Fruit fly (Drosophila melanogaster) whole organism, embryonic: ENCODE measurements around the gene Lcp65Ad.
A peak's percentile ranks its signal among the peaks of the same experiment; 100 is the strongest.

ENCODE experiments used
- Atf3 ChIP-seq: fragments of 200-800 bp; sonication (Bioruptor generic); optimal IDR thresholded peaks from 3 replicates; lab custom pipeline; 2016; ENCODE audit warnings: missing biosample characterization, missing genetic modification characterization
- Bdp1 ChIP-seq: fragments of 200-800 bp; sonication (Bioruptor generic); optimal IDR thresholded peaks from 3 replicates; lab custom pipeline; 2016; ENCODE audit warnings: missing biosample characterization, missing genetic modification characterization
- Blimp-1 ChIP-seq: fragments of 200-800 bp; sonication (Bioruptor generic); optimal IDR thresholded peaks from 3 replicates; lab custom pipeline; 2018; ENCODE audit warnings: missing biosample characterization, missing genetic modification characterization, mild to moderate bottlenecking, moderate library complexity, missing genetic modification reagents
- BtbVII ChIP-seq: fragments of 200-800 bp; sonication (Bioruptor generic); optimal IDR thresholded peaks from 3 replicates; lab custom pipeline; 2017; ENCODE audit warnings: missing biosample characterization, mild to moderate bottlenecking, missing genetic modification characterization
- CG10431 ChIP-seq: fragments of 200-800 bp; sonication (Bioruptor generic); optimal IDR thresholded peaks from 3 replicates; lab custom pipeline; 2018; ENCODE audit warnings: missing biosample characterization, mild to moderate bottlenecking, missing genetic modification characterization
- CG10979 ChIP-seq: fragments of 200-800 bp; sonication (Bioruptor generic); optimal IDR thresholded peaks from 2 replicates; lab custom pipeline; 2018; ENCODE audit warnings: missing biosample characterization, mild to moderate bottlenecking, missing genetic modification characterization, moderate library complexity
- CG11560 ChIP-seq: fragments of 200-800 bp; sonication (Bioruptor generic); IDR thresholded peaks from 3 replicates; pipeline ENCODE4 v1.3.6; 2022; ENCODE audit warnings: missing biosample characterization, missing genetic modification characterization
- CG12659 ChIP-seq: fragments of 200-800 bp; sonication (Bioruptor generic); optimal IDR thresholded peaks from 3 replicates; lab custom pipeline; 2017; ENCODE audit warnings: mild to moderate bottlenecking, missing biosample characterization, missing genetic modification reagents, missing genetic modification characterization
- CG13775 ChIP-seq: fragments of 200-800 bp; sonication (Bioruptor generic); optimal IDR thresholded peaks from 3 replicates; lab custom pipeline; 2017; ENCODE audit warnings: missing biosample characterization, mild to moderate bottlenecking, missing genetic modification characterization
- CG14050 ChIP-seq: fragments of 200-800 bp; sonication (Bioruptor generic); IDR thresholded peaks from 3 replicates; pipeline ENCODE4 v1.3.6; 2022; ENCODE audit warnings: missing biosample characterization, missing genetic modification characterization
- CG14860 ChIP-seq: fragments of 200-800 bp; sonication (Bioruptor generic); IDR thresholded peaks from 3 replicates; pipeline ENCODE4 v1.3.6; 2022; ENCODE audit warnings: missing biosample characterization, missing genetic modification characterization; ENCODE audit not compliant: partially characterized antibody
- CG1529 ChIP-seq: fragments of 200-800 bp; sonication (Bioruptor generic); optimal IDR thresholded peaks from 3 replicates; lab custom pipeline; 2018; ENCODE audit warnings: missing biosample characterization, missing genetic modification characterization
- CG15601 ChIP-seq: fragments of 200-800 bp; sonication (Bioruptor generic); optimal IDR thresholded peaks from 3 replicates; lab custom pipeline; 2019; ENCODE audit warnings: missing biosample characterization, mild to moderate bottlenecking, missing genetic modification characterization, moderate library complexity
- CG16779 ChIP-seq: fragments of 200-800 bp; sonication (Bioruptor generic); IDR thresholded peaks from 2 replicates; pipeline ENCODE4 v1.3.6; 2022; ENCODE audit warnings: missing biosample characterization, missing genetic modification characterization
- CG17568 ChIP-seq: fragments of 200-800 bp; sonication (Bioruptor generic); optimal IDR thresholded peaks from 2 replicates; lab custom pipeline; 2018; ENCODE audit warnings: missing biosample characterization, mild to moderate bottlenecking, missing genetic modification characterization, moderate library complexity
- CG30020 ChIP-seq: fragments of 200-800 bp; optimal IDR thresholded peaks from 2 replicates; lab custom pipeline; 2019; ENCODE audit warnings: missing biosample characterization, mild to moderate bottlenecking, missing genetic modification characterization, moderate library complexity
- CG3163 ChIP-seq: fragments of 200-800 bp; sonication (Bioruptor generic); optimal IDR thresholded peaks from 3 replicates; lab custom pipeline; 2016; ENCODE audit warnings: missing biosample characterization, missing genetic modification characterization
- CG3281 ChIP-seq: fragments of 200-800 bp; sonication (Bioruptor generic); optimal IDR thresholded peaks from 3 replicates; lab custom pipeline; 2017; ENCODE audit warnings: missing biosample characterization, mild to moderate bottlenecking, missing genetic modification characterization
- CG3726 ChIP-seq: fragments of 200-800 bp; sonication (Bioruptor generic); IDR thresholded peaks from 3 replicates; pipeline ENCODE4, ENCODE4 v1.3.6; 2022; ENCODE audit warnings: missing biosample characterization, missing genetic modification characterization
- CG4820 ChIP-seq: fragments of 200-800 bp; sonication (Bioruptor generic); optimal IDR thresholded peaks from 3 replicates; lab custom pipeline; 2016; ENCODE audit warnings: missing biosample characterization, missing genetic modification characterization
- CG7372 ChIP-seq: fragments of 200-800 bp; sonication (Bioruptor generic); IDR thresholded peaks from 2 replicates; pipeline ENCODE4 v1.3.6; 2022; ENCODE audit warnings: missing biosample characterization, missing genetic modification characterization
- CG7745 ChIP-seq: fragments of 200-800 bp; sonication (Bioruptor generic); optimal IDR thresholded peaks from 2 replicates; lab custom pipeline; 2018; ENCODE audit warnings: missing biosample characterization, mild to moderate bottlenecking, missing genetic modification characterization, moderate library complexity
- CG8359 ChIP-seq: fragments of 200-800 bp; sonication (Bioruptor generic); optimal IDR thresholded peaks from 2 replicates; lab custom pipeline; 2017; ENCODE audit warnings: missing biosample characterization, mild to moderate bottlenecking, missing genetic modification characterization, borderline replicate concordance
- CG8765 ChIP-seq: fragments of 200-800 bp; sonication (Bioruptor generic); IDR thresholded peaks from 2 replicates; pipeline ENCODE4 v1.3.6; 2022; ENCODE audit warnings: missing biosample characterization, missing genetic modification characterization
- D19B ChIP-seq: fragments of 200-800 bp; sonication (Bioruptor generic); optimal IDR thresholded peaks from 2 replicates; lab custom pipeline; 2017; ENCODE audit warnings: missing biosample characterization, mild to moderate bottlenecking, missing genetic modification characterization
- Dp ChIP-seq: fragments of 200-800 bp; sonication (Bioruptor generic); optimal IDR thresholded peaks from 2 replicates; lab custom pipeline; 2018; ENCODE audit warnings: missing biosample characterization, mild to moderate bottlenecking, missing genetic modification characterization, moderate library complexity
- HLH3B ChIP-seq: fragments of 200-800 bp; sonication (Bioruptor generic); IDR thresholded peaks from 2 replicates; pipeline ENCODE4 v1.3.6; 2022; ENCODE audit warnings: missing biosample characterization, missing genetic modification characterization
- Lim3 ChIP-seq: fragments of 200-800 bp; sonication (Bioruptor generic); IDR thresholded peaks from 2 replicates; pipeline ENCODE4 v1.3.6; 2022; ENCODE audit warnings: missing biosample characterization, missing genetic modification characterization
- Lpt ChIP-seq: fragments of >200 bp; optimal IDR thresholded peaks from 2 replicates; lab custom pipeline; 2018; ENCODE audit warnings: missing biosample characterization, missing genetic modification characterization
- MTF-1 ChIP-seq: fragments of 200-800 bp; sonication (Bioruptor generic); optimal IDR thresholded peaks from 2 replicates; lab custom pipeline; 2018; ENCODE audit warnings: missing biosample characterization, mild to moderate bottlenecking, missing genetic modification characterization, borderline replicate concordance
- Mad ChIP-seq: fragments of 200-800 bp; sonication (Bioruptor generic); optimal IDR thresholded peaks from 2 replicates; lab custom pipeline; 2016; ENCODE audit warnings: missing biosample characterization, missing genetic modification characterization
- Nf-YC ChIP-seq: fragments of 200-800 bp; optimal IDR thresholded peaks from 3 replicates; lab custom pipeline; 2019; ENCODE audit warnings: missing biosample characterization, mild to moderate bottlenecking, missing genetic modification characterization, moderate library complexity
- Oli ChIP-seq: fragments of 200-800 bp; sonication (Bioruptor generic); optimal IDR thresholded peaks from 2 replicates; lab custom pipeline; 2018; ENCODE audit warnings: missing biosample characterization, mild to moderate bottlenecking, missing genetic modification characterization, moderate library complexity
- Opbp ChIP-seq: fragments of 200-800 bp; sonication (Bioruptor generic); IDR thresholded peaks from 3 replicates; pipeline ENCODE4 v1.3.6; 2022; ENCODE audit warnings: missing biosample characterization, missing genetic modification characterization; ENCODE audit not compliant: partially characterized antibody
- Ptx1 ChIP-seq: fragments of 200-800 bp; sonication (Bioruptor generic); IDR thresholded peaks from 2 replicates; pipeline ENCODE4 v1.3.6; 2022; ENCODE audit warnings: missing biosample characterization, missing genetic modification characterization
- Scr ChIP-seq: fragments of 200-800 bp; sonication (Bioruptor generic); IDR thresholded peaks from 2 replicates; pipeline ENCODE4 v1.3.6; 2022; ENCODE audit warnings: missing biosample characterization, missing genetic modification characterization; ENCODE audit not compliant: partially characterized antibody
- YL-1 ChIP-seq: fragments of 200-800 bp; sonication (Bioruptor generic); optimal IDR thresholded peaks from 3 replicates; lab custom pipeline; 2017; ENCODE audit warnings: missing biosample characterization, mild to moderate bottlenecking, missing genetic modification characterization
- bigmax ChIP-seq: fragments of 200-800 bp; sonication (Bioruptor generic); optimal IDR thresholded peaks from 2 replicates; lab custom pipeline; 2018; ENCODE audit warnings: missing biosample characterization, mild to moderate bottlenecking, missing genetic modification characterization
- bsh ChIP-seq, 2 experiments: fragments of 200-800 bp; sonication (Bioruptor generic); optimal IDR thresholded peaks; 2 replicates each; lab custom pipeline; 2017 to 2018; ENCODE audit warnings: mild to moderate bottlenecking in 2 of 2, missing biosample characterization in 2 of 2, missing genetic modification characterization in 2 of 2, moderate library complexity in 1 of 2
- cg ChIP-seq: fragments of 200-800 bp; sonication (Bioruptor generic); optimal IDR thresholded peaks from 3 replicates; lab custom pipeline; 2019; ENCODE audit warnings: missing biosample characterization, mild to moderate bottlenecking, missing genetic modification characterization, moderate library complexity
- ham ChIP-seq: fragments of 200-800 bp; sonication (Bioruptor generic); IDR thresholded peaks from 2 replicates; pipeline ENCODE4 v1.3.6; 2022; ENCODE audit warnings: missing biosample characterization, missing genetic modification characterization
- lilli ChIP-seq: fragments of 200-800 bp; sonication (Bioruptor generic); optimal IDR thresholded peaks from 3 replicates; lab custom pipeline; 2016; ENCODE audit warnings: missing biosample characterization, missing genetic modification characterization
- nau ChIP-seq: fragments of 200-800 bp; sonication (Bioruptor generic); optimal IDR thresholded peaks from 3 replicates; lab custom pipeline; 2017; ENCODE audit warnings: missing biosample characterization, mild to moderate bottlenecking, missing genetic modification characterization, missing genetic modification reagents
- shn ChIP-seq: fragments of 200-800 bp; sonication (Bioruptor generic); optimal IDR thresholded peaks from 3 replicates; lab custom pipeline; 2016; ENCODE audit warnings: missing biosample characterization, missing genetic modification characterization
- sr ChIP-seq: fragments of 200-800 bp; sonication (Bioruptor generic); IDR thresholded peaks from 3 replicates; pipeline ENCODE4 v1.3.6; 2022; ENCODE audit warnings: missing biosample characterization, missing genetic modification characterization
- ssp ChIP-seq: fragments of 200-800 bp; sonication (Bioruptor generic); IDR thresholded peaks from 2 replicates; pipeline ENCODE4 v1.3.6; 2022; ENCODE audit warnings: missing biosample characterization, missing genetic modification characterization
- stwl ChIP-seq: fragments of 200-800 bp; sonication (Bioruptor generic); optimal IDR thresholded peaks from 3 replicates; lab custom pipeline; 2018; ENCODE audit warnings: missing biosample characterization, mild to moderate bottlenecking, missing genetic modification characterization, moderate library complexity
- usp ChIP-seq: fragments of >200 bp; optimal IDR thresholded peaks from 2 replicates; lab custom pipeline; 2017; ENCODE audit warnings: missing biosample characterization, missing genetic modification characterization
- zfh2 ChIP-seq: fragments of 200-800 bp; sonication (Bioruptor generic); optimal IDR thresholded peaks from 2 replicates; lab custom pipeline; 2016; ENCODE audit warnings: missing biosample characterization, missing genetic modification characterization

Lcp65Ad gene

dm6 chr3L:6124616-6125408 is 18.4 kb upstream of the Lcp65Ad start (continued):
- TF ChIP-seq CG3726 (0 out of 3 replicates have a peak, but pooled peaks have one; percentile 43), usp (no peak), nau (GFP tag; lab: Kevin White, UChicago) (peak; percentile 87), Ptx1 (GFP tag; lab: Robert Waterston, UW) (peak; percentile 78), CG30020 (peak; percentile 97), HLH3B (GFP tag; lab: Robert Waterston, UW) (peak; percentile 80), CG14050 (GFP tag; lab: Robert Waterston, UW) (peak; percentile 79), CG8765 (GFP tag; lab: Robert Waterston, UW) (no peak), Lim3 (GFP tag; lab: Robert Waterston, UW) (no peak), stwl (peak; percentile 73), sr (GFP tag; lab: Robert Waterston, UW) (peak; percentile 93), CG1529 (GFP tag; lab: Kevin White, UChicago) (peak; percentile 46), CG16779 (GFP tag; lab: Robert Waterston, UW) (0 out of 2 replicates have a peak, but pooled peaks have one; percentile 39), zfh2 (no peak), Oli (tag; lab: Kevin White, UChicago) (peak; percentile 40), CG11560 (tag; lab: Robert Waterston, UW) (no peak), CG3281 (GFP tag; lab: Kevin White, UChicago) (peak; percentile 84), Scr (GFP tag; lab: Robert Waterston, UW) (no peak), BtbVII (GFP tag; lab: Kevin White, UChicago) (peak; percentile 85), bigmax (GFP tag; lab: Kevin White, UChicago) (peak; percentile 68), Atf3 (GFP tag; lab: Kevin White, UChicago) (no peak), CG10979 (tag; lab: Kevin White, UChicago) (peak; percentile 70), Blimp-1 (peak; percentile 42), Opbp (GFP tag; lab: Robert Waterston, UW) (no peak), CG7745 (tag; lab: Kevin White, UChicago) (no peak), Mad (GFP tag; lab: Kevin White, UChicago) (peak; percentile 27), ham (GFP tag; lab: Robert Waterston, UW) (no peak), MTF-1 (peak; percentile 94), Dp (GFP tag; lab: Kevin White, UChicago) (no peak), Nf-YC (peak; percentile 52), cg (no peak), Bdp1 (GFP tag; lab: Kevin White, UChicago) (peak; percentile 46), CG14860 (GFP tag; lab: Robert Waterston, UW) (no peak), bsh (GFP tag; optimal IDR thresholded peaks at IDR 0.05; lab: Kevin White, UChicago) (peak in 1 of 2 experiments; percentile 62), CG15601 (tag; lab: Kevin White, UChicago) (peak; percentile 53), YL-1 (GFP tag; lab: Kevin White, UChicago) (peak; percentile 25), shn (GFP tag; lab: Kevin White, UChicago) (peak; percentile 50), CG8359 (peak; percentile 75), CG7372 (GFP tag; lab: Robert Waterston, UW) (peak; percentile 83), ssp (GFP tag; lab: Robert Waterston, UW) (peak; percentile 96), Lpt (GFP tag; lab: Kevin White, UChicago) (no peak), CG13775 (GFP tag; lab: Kevin White, UChicago) (peak; percentile 62), CG12659 (GFP tag; lab: Kevin White, UChicago) (peak; percentile 39), lilli (peak; percentile 32), CG3163 (GFP tag; lab: Kevin White, UChicago) (peak; percentile 4), CG17568 (peak; percentile 79), D19B (GFP tag; lab: Kevin White, UChicago) (peak; percentile 57), CG4820 (peak; percentile 47), CG10431 (peak; percentile 54)
